Worm (Caenorhabditis elegans) whole organism, midembryonic: Measurements from ENCODE around the gene zen-4.

Experiments
- med-1 ChIP-seq: sonication (generic microtip); optimal IDR thresholded peaks from 2 replicates; lab custom pipeline; 2017; ENCODE audit warnings: missing genetic modification characterization, mild to moderate bottlenecking, missing compliant biosample characterization, antibody characterized with exemption, missing genetic modification reagents; ENCODE audit not compliant: insufficient read depth
- ztf-29 ChIP-seq: fragments of 200-800 bp; sonication (Bioruptor generic); IDR thresholded peaks from 2 replicates; pipeline ENCODE4 v1.3.6; 2022; ENCODE audit warnings: missing genetic modification reagents, missing genetic modification characterization, missing compliant biosample characterization

DNA sequence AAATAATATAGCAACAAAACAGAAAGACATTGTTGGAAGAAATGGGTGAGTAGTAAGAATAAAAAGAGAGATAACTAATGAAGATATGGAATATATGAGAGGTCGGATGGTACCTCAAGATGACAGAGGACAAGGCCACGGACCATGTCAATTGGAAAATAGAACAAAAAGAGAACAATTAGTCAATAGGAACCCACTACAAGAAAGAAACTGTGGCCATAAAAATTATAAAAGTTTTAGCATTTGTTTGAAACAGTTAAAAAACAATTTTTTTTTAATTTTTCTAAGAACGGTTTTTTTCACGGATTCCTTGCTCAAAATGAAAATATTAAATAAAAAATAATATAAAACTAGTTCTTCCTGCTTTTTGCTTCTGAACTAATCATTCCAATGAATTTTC is 41.9 kb upstream of the zen-4 start, which contains the start of gene cpg-20:
- TF ChIP-seq med-1 (GFP tag; lab: Kevin White, UChicago) (no peak), ztf-29 (no peak)
